Fruit fly (Drosophila melanogaster): ENCODE data around the gene CG42750.

CG42750 gene

dm6 chr2L:18275663-18276062 is at the start of gene CG42750:
CG42750 (minus strand) TSS chr2L:18275770.
- TF ChIP-seq Pif1A (GFP tag; optimal IDR thresholded peaks at IDR 0.05) (no peak), rn (GFP tag; IDR thresholded peaks at IDR 0.05) (no peak), CG8301 (tag; optimal IDR thresholded peaks at IDR 0.05) (no peak), CG12605 (GFP tag; IDR thresholded peaks at IDR 0.05) (no peak), CG4496 (GFP tag; IDR thresholded peaks at IDR 0.05) (no peak), D1 (tag; optimal IDR thresholded peaks at IDR 0.05) (no peak), fd96Ca (GFP tag; IDR thresholded peaks at IDR 0.05) (no peak), Ets98B (GFP tag; IDR thresholded peaks at IDR 0.05) (no peak), CG9948 (tag; optimal IDR thresholded peaks at IDR 0.05) (no peak), EcR (GFP tag; optimal IDR thresholded peaks at IDR 0.05) (no peak), Pif1B (GFP tag; optimal IDR thresholded peaks at IDR 0.05) (no peak), gl (tag; optimal IDR thresholded peaks at IDR 0.05) (no peak), CG10348 (GFP tag; IDR thresholded peaks at IDR 0.05) (no peak), CG15710 (tag; optimal IDR thresholded peaks at IDR 0.05) (no peak), CG8159 (tag; optimal IDR thresholded peaks at IDR 0.05) (no peak), CG34367 (tag; optimal IDR thresholded peaks at IDR 0.05) (no peak)

- no peak for TF ChIP-seq CG13204 (GFP tag; optimal IDR thresholded peaks at IDR 0.05)
- TF ChIP-seq Pif1B (GFP tag; optimal IDR thresholded peaks at IDR 0.05): no peak
- TF ChIP-seq CG15710 (tag; optimal IDR thresholded peaks at IDR 0.05): peak; percentile 40
- no peak for TF ChIP-seq gl (tag; optimal IDR thresholded peaks at IDR 0.05)
- peak; percentile 38 for TF ChIP-seq CG9948 (tag; optimal IDR thresholded peaks at IDR 0.05)
- TF ChIP-seq CG8159 (tag; optimal IDR thresholded peaks at IDR 0.05): peak; percentile 39
- TF ChIP-seq rn (GFP tag; IDR thresholded peaks at IDR 0.05): peak; percentile 59; the same call in 1 of the 2 replicates
- peak; percentile 52 for TF ChIP-seq Ets98B (GFP tag; IDR thresholded peaks at IDR 0.05)
- TF ChIP-seq Snoo (tag; optimal IDR thresholded peaks at IDR 0.05): peak; percentile 50
- TF ChIP-seq EcR (GFP tag; optimal IDR thresholded peaks at IDR 0.05): no peak
- TF ChIP-seq fd96Ca (GFP tag; IDR thresholded peaks at IDR 0.05): peak; percentile 83
- TF ChIP-seq CG8301 (tag; optimal IDR thresholded peaks at IDR 0.05): peak; percentile 69
- peak; percentile 63 for TF ChIP-seq CG14655 (GFP tag; optimal IDR thresholded peaks at IDR 0.05)
- TF ChIP-seq D1 (tag; optimal IDR thresholded peaks at IDR 0.05): no peak
- peak; percentile 46 for TF ChIP-seq Pif1A (GFP tag; optimal IDR thresholded peaks at IDR 0.05)
- no peak for TF ChIP-seq CG10348 (GFP tag; IDR thresholded peaks at IDR 0.05)
- peak; percentile 43; the same call in 1 of the 2 replicates for TF ChIP-seq CG12605 (GFP tag; IDR thresholded peaks at IDR 0.05)
- TF ChIP-seq CG32121 (GFP tag; IDR thresholded peaks at IDR 0.05): peak; percentile 80
- peak; percentile 44 for TF ChIP-seq CG17806 (tag; optimal IDR thresholded peaks at IDR 0.05)
- peak; percentile 77; the same call in 2 of the 3 replicates for TF ChIP-seq CG4496 (GFP tag; IDR thresholded peaks at IDR 0.05)
- TF ChIP-seq CG34367 (tag; optimal IDR thresholded peaks at IDR 0.05): peak; percentile 9
Observed at dm6 chr2L:18325120-18325581, 49.6 kb upstream of the CG42750 start.

dm6 chr2L:18320933-18321332 is 45.4 kb upstream of the CG42750 start:
- TF ChIP-seq Snoo (tag; optimal IDR thresholded peaks at IDR 0.05): no peak
- TF ChIP-seq EcR (GFP tag; optimal IDR thresholded peaks at IDR 0.05): no peak
- TF ChIP-seq fd96Ca (GFP tag; IDR thresholded peaks at IDR 0.05): no peak

dm6 chr2L:18319577-18320316 is 44.2 kb upstream of the CG42750 start, which contains the start of gene Fas3:
Fas3 (plus strand) TSS chr2L:18320102.
- no peak for TF ChIP-seq gl (tag; optimal IDR thresholded peaks at IDR 0.05)
- TF ChIP-seq Pif1A (GFP tag; optimal IDR thresholded peaks at IDR 0.05): no peak
- no peak for TF ChIP-seq fd96Ca (GFP tag; IDR thresholded peaks at IDR 0.05)
- 0 out of 2 replicates have a peak, but pooled peaks have one; percentile 7 for TF ChIP-seq CG32121 (GFP tag; IDR thresholded peaks at IDR 0.05)
- peak; percentile 58 for TF ChIP-seq CG4496 (GFP tag; IDR thresholded peaks at IDR 0.05)
- peak; percentile 35 for TF ChIP-seq Snoo (tag; optimal IDR thresholded peaks at IDR 0.05)
- TF ChIP-seq Pif1B (GFP tag; optimal IDR thresholded peaks at IDR 0.05): peak; percentile 12
- TF ChIP-seq CG17806 (tag; optimal IDR thresholded peaks at IDR 0.05): no peak
- TF ChIP-seq CG8301 (tag; optimal IDR thresholded peaks at IDR 0.05): peak; percentile 10
- peak; percentile 28; the same call in 1 of the 2 replicates for TF ChIP-seq Ets98B (GFP tag; IDR thresholded peaks at IDR 0.05)
- TF ChIP-seq CG9948 (tag; optimal IDR thresholded peaks at IDR 0.05): no peak
- TF ChIP-seq D1 (tag; optimal IDR thresholded peaks at IDR 0.05): peak; percentile 15
- peak; percentile 37 for TF ChIP-seq CG14655 (GFP tag; optimal IDR thresholded peaks at IDR 0.05)
- no peak for TF ChIP-seq rn (GFP tag; IDR thresholded peaks at IDR 0.05)
- TF ChIP-seq CG15710 (tag; optimal IDR thresholded peaks at IDR 0.05): no peak
- peak; percentile 16 for TF ChIP-seq EcR (GFP tag; optimal IDR thresholded peaks at IDR 0.05)
- TF ChIP-seq CG12605 (GFP tag; IDR thresholded peaks at IDR 0.05): no peak
- peak; percentile 18 for TF ChIP-seq CG8159 (tag; optimal IDR thresholded peaks at IDR 0.05)
- peak; percentile 16 for TF ChIP-seq CG13204 (GFP tag; optimal IDR thresholded peaks at IDR 0.05)
- TF ChIP-seq CG34367 (tag; optimal IDR thresholded peaks at IDR 0.05): no peak
- TF ChIP-seq CG10348 (GFP tag; IDR thresholded peaks at IDR 0.05): no peak

- TF ChIP-seq CG12605 (GFP tag; IDR thresholded peaks at IDR 0.05) (no peak), CG15710 (tag; optimal IDR thresholded peaks at IDR 0.05) (no peak), CG10348 (GFP tag; IDR thresholded peaks at IDR 0.05) (no peak), CG32121 (GFP tag; IDR thresholded peaks at IDR 0.05) (peak; percentile 24; the same call in 1 of the 2 replicates), CG4496 (GFP tag; IDR thresholded peaks at IDR 0.05) (peak; percentile 13; the same call in 1 of the 3 replicates), Pif1A (GFP tag; optimal IDR thresholded peaks at IDR 0.05) (no peak), Pif1B (GFP tag; optimal IDR thresholded peaks at IDR 0.05) (no peak), D1 (tag; optimal IDR thresholded peaks at IDR 0.05) (no peak), CG8159 (tag; optimal IDR thresholded peaks at IDR 0.05) (peak; percentile 21), fd96Ca (GFP tag; IDR thresholded peaks at IDR 0.05) (no peak), CG8301 (tag; optimal IDR thresholded peaks at IDR 0.05) (peak; percentile 21), CG17806 (tag; optimal IDR thresholded peaks at IDR 0.05) (peak; percentile 13), gl (tag; optimal IDR thresholded peaks at IDR 0.05) (no peak), Ets98B (GFP tag; IDR thresholded peaks at IDR 0.05) (no peak), EcR (GFP tag; optimal IDR thresholded peaks at IDR 0.05) (no peak), rn (GFP tag; IDR thresholded peaks at IDR 0.05) (no peak), Snoo (tag; optimal IDR thresholded peaks at IDR 0.05) (no peak), CG14655 (GFP tag; optimal IDR thresholded peaks at IDR 0.05) (peak; percentile 27), CG13204 (GFP tag; optimal IDR thresholded peaks at IDR 0.05) (no peak)
Observed at dm6 chr2L:18315454-18315853, 39.9 kb upstream of the CG42750 start.
